Fruit fly (Drosophila melanogaster) S2 (cell line): ENCODE results near the gene FucT6.

Experiments used
- CG8478 ChIP-seq: fragments of >200 bp; optimal IDR thresholded peaks from 2 replicates; lab custom pipeline; 2018
- CTCF ChIP-seq, 2 experiments: fragments of >200 bp; optimal IDR thresholded peaks; 2 replicates each; lab custom pipeline; 2018

- TF ChIP-seq CG8478 (lab: Kevin White, UChicago) (no peak), CTCF (optimal IDR thresholded peaks at IDR 0.05; lab: Kevin White, UChicago) (no peak)
These were observed 13.9 kb downstream of the FucT6 start for dm6 chrX:11695883-11696211.
